Fruit fly (Drosophila melanogaster) whole organism, embryonic: ENCODE data around the gene CG11698.

ENCODE experiments used
- Ada2b ChIP-seq: fragments of 200-800 bp; sonication (Bioruptor generic); IDR thresholded peaks from 2 replicates; pipeline ENCODE4 v1.3.6; 2022; ENCODE audit warnings: missing biosample characterization, missing genetic modification characterization
- Asciz ChIP-seq: fragments of 200-800 bp; sonication (Bioruptor generic); optimal IDR thresholded peaks from 2 replicates; lab custom pipeline; 2017; ENCODE audit warnings: missing biosample characterization, mild to moderate bottlenecking, missing genetic modification characterization, missing genetic modification reagents
- Atf-2 ChIP-seq: fragments of 200-800 bp; sonication (Bioruptor generic); optimal IDR thresholded peaks from 2 replicates; lab custom pipeline; 2016; ENCODE audit warnings: missing biosample characterization, missing genetic modification characterization
- Awh ChIP-seq: fragments of 200-800 bp; sonication (Bioruptor generic); IDR thresholded peaks from 2 replicates; pipeline ENCODE4, ENCODE4 v1.3.6; 2022; ENCODE audit warnings: missing biosample characterization, missing genetic modification characterization
- B-H1 ChIP-seq: fragments of 200-800 bp; sonication (Bioruptor generic); IDR thresholded peaks from 3 replicates; pipeline ENCODE4 v1.3.6; 2022; ENCODE audit warnings: missing biosample characterization, missing genetic modification characterization
- CG10979 ChIP-seq: fragments of 200-800 bp; sonication (Bioruptor generic); optimal IDR thresholded peaks from 2 replicates; lab custom pipeline; 2018; ENCODE audit warnings: missing biosample characterization, mild to moderate bottlenecking, missing genetic modification characterization, moderate library complexity
- CG12744 ChIP-seq: fragments of 200-800 bp; sonication (Bioruptor generic); optimal IDR thresholded peaks from 2 replicates; lab custom pipeline; 2016; ENCODE audit warnings: missing biosample characterization, missing genetic modification characterization
- CG14050 ChIP-seq: fragments of 200-800 bp; sonication (Bioruptor generic); IDR thresholded peaks from 3 replicates; pipeline ENCODE4 v1.3.6; 2022; ENCODE audit warnings: missing biosample characterization, missing genetic modification characterization
- CG16779 ChIP-seq: fragments of 200-800 bp; sonication (Bioruptor generic); IDR thresholded peaks from 2 replicates; pipeline ENCODE4 v1.3.6; 2022; ENCODE audit warnings: missing biosample characterization, missing genetic modification characterization
- CG17568 ChIP-seq: fragments of 200-800 bp; sonication (Bioruptor generic); optimal IDR thresholded peaks from 2 replicates; lab custom pipeline; 2018; ENCODE audit warnings: missing biosample characterization, mild to moderate bottlenecking, missing genetic modification characterization, moderate library complexity
- CG2875 ChIP-seq: fragments of 200-800 bp; sonication (Bioruptor generic); optimal IDR thresholded peaks from 2 replicates; lab custom pipeline; 2017; ENCODE audit warnings: missing biosample characterization, mild to moderate bottlenecking, missing genetic modification characterization, missing genetic modification reagents
- CG3065 ChIP-seq: fragments of 200-800 bp; sonication (Bioruptor generic); optimal IDR thresholded peaks from 2 replicates; lab custom pipeline; 2016; ENCODE audit warnings: missing biosample characterization, missing genetic modification characterization
- CG33557 ChIP-seq: fragments of 200-800 bp; sonication (Bioruptor generic); optimal IDR thresholded peaks from 2 replicates; lab custom pipeline; 2019; ENCODE audit warnings: missing biosample characterization, mild to moderate bottlenecking, missing genetic modification characterization, moderate library complexity
- CG3726 ChIP-seq: fragments of 200-800 bp; sonication (Bioruptor generic); IDR thresholded peaks from 3 replicates; pipeline ENCODE4, ENCODE4 v1.3.6; 2022; ENCODE audit warnings: missing biosample characterization, missing genetic modification characterization
- CG4360 ChIP-seq: fragments of 200-800 bp; sonication (Bioruptor generic); IDR thresholded peaks from 2 replicates; pipeline ENCODE4 v1.3.6; 2022; ENCODE audit warnings: missing biosample characterization, missing genetic modification characterization
- CG43689 ChIP-seq: fragments of 200-800 bp; sonication (Bioruptor generic); IDR thresholded peaks from 2 replicates; pipeline ENCODE4 v1.3.6; 2022; ENCODE audit warnings: missing biosample characterization, missing genetic modification characterization
- CG4404 ChIP-seq: fragments of 200-800 bp; sonication (Bioruptor generic); IDR thresholded peaks from 2 replicates; pipeline ENCODE4 v1.3.6; 2022; ENCODE audit warnings: missing biosample characterization, missing genetic modification characterization
- CG4617 ChIP-seq: fragments of 200-800 bp; sonication (Bioruptor generic); optimal IDR thresholded peaks from 3 replicates; lab custom pipeline; 2016; ENCODE audit warnings: missing biosample characterization, missing genetic modification characterization, borderline replicate concordance
- CG5180 ChIP-seq: fragments of 200-800 bp; sonication (Bioruptor generic); optimal IDR thresholded peaks from 3 replicates; lab custom pipeline; 2017; ENCODE audit warnings: missing biosample characterization, missing genetic modification characterization, mild to moderate bottlenecking, moderate library complexity, missing genetic modification reagents
- CG6683 ChIP-seq: fragments of 200-800 bp; sonication (Bioruptor generic); optimal IDR thresholded peaks from 2 replicates; lab custom pipeline; 2017; ENCODE audit warnings: missing biosample characterization, mild to moderate bottlenecking, missing genetic modification characterization, missing genetic modification reagents
- CG8089 ChIP-seq: fragments of 200-800 bp; sonication (Bioruptor generic); optimal IDR thresholded peaks from 3 replicates; lab custom pipeline; 2016; ENCODE audit warnings: missing biosample characterization, missing genetic modification characterization
- CG8281 ChIP-seq: fragments of 200-800 bp; sonication (Bioruptor generic); optimal IDR thresholded peaks from 2 replicates; lab custom pipeline; 2018; ENCODE audit warnings: missing biosample characterization, mild to moderate bottlenecking, missing genetic modification characterization, moderate library complexity
- CG8290 ChIP-seq, 3 experiments: fragments of 200-800 bp; sonication (Bioruptor generic); optimal IDR thresholded peaks; 2 replicates each; lab custom pipeline; 2016 to 2019; ENCODE audit warnings: missing biosample characterization in 3 of 3, missing genetic modification characterization in 3 of 3, mild to moderate bottlenecking in 2 of 3, moderate library complexity in 1 of 3
- CG8765 ChIP-seq: fragments of 200-800 bp; sonication (Bioruptor generic); IDR thresholded peaks from 2 replicates; pipeline ENCODE4 v1.3.6; 2022; ENCODE audit warnings: missing biosample characterization, missing genetic modification characterization
- CG9215 ChIP-seq: fragments of 200-800 bp; sonication (Bioruptor generic); IDR thresholded peaks from 2 replicates; pipeline ENCODE4 v1.3.6; 2022; ENCODE audit warnings: missing biosample characterization, missing genetic modification characterization
- CG9876 ChIP-seq: fragments of 200-800 bp; sonication (Bioruptor generic); optimal IDR thresholded peaks from 2 replicates; lab custom pipeline; 2016; ENCODE audit warnings: missing biosample characterization, missing genetic modification characterization
- CG9932 ChIP-seq: fragments of 200-800 bp; sonication (Bioruptor generic); IDR thresholded peaks from 2 replicates; pipeline ENCODE4 v1.3.6; 2022; ENCODE audit warnings: missing biosample characterization, missing genetic modification characterization
- ERR ChIP-seq: fragments of 200-800 bp; sonication (Bioruptor generic); optimal IDR thresholded peaks from 2 replicates; lab custom pipeline; 2016; ENCODE audit warnings: missing biosample characterization, missing genetic modification characterization
- Gsc ChIP-seq: fragments of 200-800 bp; sonication (Bioruptor generic); IDR thresholded peaks from 2 replicates; pipeline ENCODE4 v1.3.6; 2022; ENCODE audit warnings: missing biosample characterization, missing genetic modification characterization
- HmgD ChIP-seq: fragments of 200-800 bp; sonication (Bioruptor generic); optimal IDR thresholded peaks from 3 replicates; lab custom pipeline; 2016; ENCODE audit warnings: missing biosample characterization, missing genetic modification characterization
- NFAT ChIP-seq: fragments of 200-800 bp; sonication (Bioruptor generic); IDR thresholded peaks from 2 replicates; pipeline ENCODE4 v1.3.6; 2022; ENCODE audit warnings: missing biosample characterization, missing genetic modification characterization
- Neu2 ChIP-seq: fragments of 200-800 bp; sonication (Bioruptor generic); optimal IDR thresholded peaks from 3 replicates; lab custom pipeline; 2016; ENCODE audit warnings: missing biosample characterization, missing genetic modification characterization, borderline replicate concordance
- Opbp ChIP-seq: fragments of 200-800 bp; sonication (Bioruptor generic); IDR thresholded peaks from 3 replicates; pipeline ENCODE4 v1.3.6; 2022; ENCODE audit warnings: missing biosample characterization, missing genetic modification characterization; ENCODE audit not compliant: partially characterized antibody
- TFAM ChIP-seq: fragments of 200-800 bp; sonication (Bioruptor generic); optimal IDR thresholded peaks from 2 replicates; lab custom pipeline; 2017; ENCODE audit warnings: missing biosample characterization, missing genetic modification characterization, inconsistent platforms
- Xbp1 ChIP-seq: fragments of 200-800 bp; sonication (Bioruptor generic); optimal IDR thresholded peaks from 3 replicates; lab custom pipeline; 2016; ENCODE audit warnings: missing biosample characterization, mild to moderate bottlenecking, missing genetic modification characterization
- YL-1 ChIP-seq: fragments of 200-800 bp; sonication (Bioruptor generic); optimal IDR thresholded peaks from 3 replicates; lab custom pipeline; 2017; ENCODE audit warnings: missing biosample characterization, mild to moderate bottlenecking, missing genetic modification characterization
- dan ChIP-seq: fragments of 200-800 bp; sonication (Bioruptor generic); IDR thresholded peaks from 2 replicates; pipeline ENCODE4 v1.3.6; 2022; ENCODE audit warnings: missing biosample characterization, missing genetic modification characterization
- disco-r ChIP-seq: fragments of 200-800 bp; sonication (Bioruptor generic); optimal IDR thresholded peaks from 2 replicates; lab custom pipeline; 2016; ENCODE audit warnings: missing biosample characterization, missing genetic modification characterization
- dm ChIP-seq: fragments of 200-800 bp; sonication (Bioruptor generic); optimal IDR thresholded peaks from 3 replicates; lab custom pipeline; 2016; ENCODE audit warnings: missing biosample characterization, missing genetic modification characterization
- gsb-n ChIP-seq: fragments of 200-800 bp; sonication (Bioruptor generic); optimal IDR thresholded peaks from 3 replicates; lab custom pipeline; 2018; ENCODE audit warnings: missing biosample characterization, mild to moderate bottlenecking, missing genetic modification characterization
- pita ChIP-seq: fragments of 200-800 bp; sonication (Bioruptor generic); optimal IDR thresholded peaks from 2 replicates; lab custom pipeline; 2017; ENCODE audit warnings: missing biosample characterization, mild to moderate bottlenecking, missing genetic modification characterization
- shn ChIP-seq: fragments of 200-800 bp; sonication (Bioruptor generic); optimal IDR thresholded peaks from 3 replicates; lab custom pipeline; 2016; ENCODE audit warnings: missing biosample characterization, missing genetic modification characterization
- sob ChIP-seq: fragments of 200-800 bp; sonication (Bioruptor generic); IDR thresholded peaks from 2 replicates; pipeline ENCODE4 v1.3.6; 2022; ENCODE audit warnings: missing biosample characterization, missing genetic modification characterization
- sqz ChIP-seq: fragments of 200-800 bp; sonication (Bioruptor generic); optimal IDR thresholded peaks from 3 replicates; lab custom pipeline; 2018; ENCODE audit warnings: missing biosample characterization, mild to moderate bottlenecking, missing genetic modification characterization
- sug ChIP-seq: fragments of 200-800 bp; optimal IDR thresholded peaks from 2 replicates; lab custom pipeline; 2019; ENCODE audit warnings: missing biosample characterization, mild to moderate bottlenecking, missing genetic modification characterization, moderate library complexity
- tgo ChIP-seq: fragments of 200-800 bp; sonication (Bioruptor generic); IDR thresholded peaks from 3 replicates; pipeline ENCODE4 v1.3.6; 2022; ENCODE audit warnings: missing biosample characterization, missing genetic modification characterization
- tin ChIP-seq: fragments of 200-800 bp; sonication (Bioruptor generic); optimal IDR thresholded peaks from 3 replicates; lab custom pipeline; 2016; ENCODE audit warnings: missing biosample characterization, missing genetic modification characterization
- tio ChIP-seq: fragments of 200-800 bp; sonication (Bioruptor generic); optimal IDR thresholded peaks from 2 replicates; lab custom pipeline; 2017; ENCODE audit warnings: missing biosample characterization, missing genetic modification characterization, inconsistent platforms
- unpg ChIP-seq: fragments of 200-800 bp; sonication (Bioruptor generic); optimal IDR thresholded peaks from 3 replicates; lab custom pipeline; 2018; ENCODE audit warnings: missing biosample characterization, mild to moderate bottlenecking, missing genetic modification characterization, moderate library complexity
- usp ChIP-seq: fragments of >200 bp; optimal IDR thresholded peaks from 2 replicates; lab custom pipeline; 2017; ENCODE audit warnings: missing biosample characterization, missing genetic modification characterization
- z ChIP-seq: fragments of 200-800 bp; sonication (Bioruptor generic); IDR thresholded peaks from 3 replicates; pipeline ENCODE4 v1.3.6; 2022; ENCODE audit warnings: missing biosample characterization, missing genetic modification characterization

The CG11698 gene

dm6 chr3R:8355579-8355978, 43.6 kb downstream of the CG11698 start (continued):
- TF ChIP-seq CG8281 (tag; lab: Kevin White, UChicago), result peak; percentile 80
- TF ChIP-seq CG17568 (GFP tag; lab: Kevin White, UChicago), result peak; percentile 94
- TF ChIP-seq CG43689 (GFP tag; lab: Robert Waterston, UW), result peak; percentile 76
- TF ChIP-seq Neu2 (GFP tag; lab: Kevin White, UChicago), result peak; percentile 52
- TF ChIP-seq z (GFP tag; lab: Robert Waterston, UW), result no peak
- TF ChIP-seq sob, result peak; percentile 97
- TF ChIP-seq CG3726, result peak; percentile 88
- TF ChIP-seq dan, result peak; percentile 37; the same call in 1 of the 2 replicates
- TF ChIP-seq pita (GFP tag; lab: Kevin White, UChicago), result no peak
- peak; percentile 90 for TF ChIP-seq Awh (GFP tag; lab: Robert Waterston, UW)
- peak; percentile 97 for TF ChIP-seq Xbp1 (GFP tag; lab: Kevin White, UChicago)
- peak; percentile 96 for TF ChIP-seq tio (GFP tag; lab: Kevin White, UChicago)
- peak; percentile 92 for TF ChIP-seq ERR (GFP tag; lab: Kevin White, UChicago)
- TF ChIP-seq Atf-2 (GFP tag; lab: Kevin White, UChicago), result peak; percentile 94
- peak; percentile 82 for TF ChIP-seq CG5180
- TF ChIP-seq unpg (GFP tag; lab: Kevin White, UChicago), result peak; percentile 97
- peak; percentile 83 for TF ChIP-seq gsb-n
- peak; percentile 81 for TF ChIP-seq CG8290 (GFP tag; optimal IDR thresholded peaks at IDR 0.05; lab: Kevin White, UChicago)
- peak in 1 of 2 experiments; percentile 98 for TF ChIP-seq CG8290 (tag; optimal IDR thresholded peaks at IDR 0.05; lab: Kevin White, UChicago)
- TF ChIP-seq shn (GFP tag; lab: Kevin White, UChicago), result peak; percentile 96
- TF ChIP-seq CG6683, result peak; percentile 90
- peak; percentile 95 for TF ChIP-seq Ada2b
- TF ChIP-seq sug (tag; lab: Kevin White, UChicago), result peak; percentile 79
- TF ChIP-seq disco-r (GFP tag; lab: Kevin White, UChicago), result peak; percentile 94
- peak; percentile 91 for TF ChIP-seq CG14050 (GFP tag; lab: Robert Waterston, UW)
- TF ChIP-seq Asciz (GFP tag; lab: Kevin White, UChicago), result peak; percentile 94
- peak; percentile 41; the same call in 1 of the 2 replicates for TF ChIP-seq CG8765 (GFP tag; lab: Robert Waterston, UW)
- peak; percentile 91 for TF ChIP-seq CG9876 (GFP tag; lab: Kevin White, UChicago)
- TF ChIP-seq CG16779 (GFP tag; lab: Robert Waterston, UW), result peak; percentile 93
- peak; percentile 87 for TF ChIP-seq CG10979 (tag; lab: Kevin White, UChicago)
- peak; percentile 75 for TF ChIP-seq CG3065 (GFP tag; lab: Kevin White, UChicago)
- peak; percentile 85 for TF ChIP-seq dm (GFP tag; lab: Kevin White, UChicago)
- TF ChIP-seq CG4360, result peak; percentile 63
- TF ChIP-seq YL-1, result peak; percentile 79
- TF ChIP-seq usp (GFP tag; lab: Kevin White, UChicago), result no peak
- TF ChIP-seq CG2875, result peak; percentile 87
- TF ChIP-seq CG4404 (GFP tag; lab: Robert Waterston, UW), result peak; percentile 73
- peak; percentile 36 for TF ChIP-seq CG33557 (GFP tag; lab: Kevin White, UChicago)
- TF ChIP-seq B-H1 (GFP tag; lab: Robert Waterston, UW), result peak; percentile 92
- peak; percentile 99 for TF ChIP-seq CG9932 (GFP tag; lab: Robert Waterston, UW)
- peak; percentile 94 for TF ChIP-seq CG12744 (GFP tag; lab: Kevin White, UChicago)
- TF ChIP-seq NFAT (GFP tag; lab: Robert Waterston, UW), result peak; percentile 95
- no peak for TF ChIP-seq Opbp (GFP tag; lab: Robert Waterston, UW)
- peak; percentile 66 for TF ChIP-seq Gsc (GFP tag; lab: Robert Waterston, UW)
- peak; percentile 94 for TF ChIP-seq HmgD (GFP tag; lab: Kevin White, UChicago)
- TF ChIP-seq CG8089 (GFP tag; lab: Kevin White, UChicago), result peak; percentile 89
- TF ChIP-seq sqz (GFP tag; lab: Kevin White, UChicago), result peak; percentile 88
- peak; percentile 71 for TF ChIP-seq TFAM
- peak; percentile 95 for TF ChIP-seq tgo (GFP tag; lab: Robert Waterston, UW)
- TF ChIP-seq tin (GFP tag; lab: Kevin White, UChicago), result peak; percentile 97
- TF ChIP-seq CG4617 (GFP tag; lab: Kevin White, UChicago), result peak; percentile 79
- TF ChIP-seq CG9215 (GFP tag; lab: Robert Waterston, UW), result peak; percentile 94
